Worm (Caenorhabditis elegans) whole organism, L1 larva: Measurements from ENCODE around the gene msd-4.

Experiments used
- C04F5.9 ChIP-seq: sonication (generic microtip); optimal IDR thresholded peaks from 2 replicates; lab custom pipeline; 2016; ENCODE audit warnings: missing genetic modification characterization, missing compliant biosample characterization
- C34B4.2 ChIP-seq: sonication (generic microtip); optimal IDR thresholded peaks from 2 replicates; lab custom pipeline; 2017; ENCODE audit warnings: mild to moderate bottlenecking, missing genetic modification characterization, missing compliant biosample characterization
- Y116A8C.19 ChIP-seq: sonication (generic microtip); optimal IDR thresholded peaks from 2 replicates; lab custom pipeline; 2016; ENCODE audit warnings: missing compliant biosample characterization, missing genetic modification characterization, borderline replicate concordance
- alr-1 ChIP-seq: fragments of 200-800 bp; sonication (Bioruptor generic); optimal IDR thresholded peaks from 2 replicates; lab custom pipeline; 2018; ENCODE audit warnings: borderline replicate concordance, mild to moderate bottlenecking, missing genetic modification characterization, missing compliant biosample characterization
- aly-2 ChIP-seq: fragments of 150-350 bp; optimal IDR thresholded peaks from 2 replicates; lab custom pipeline; 2014; ENCODE audit warnings: missing biosample characterization, missing genetic modification characterization
- ama-1 ChIP-seq: fragments of 150-350 bp; optimal IDR thresholded peaks from 2 replicates; lab custom pipeline; 2014
- ceh-63 ChIP-seq: fragments of 200-800 bp; sonication (Bioruptor generic); optimal IDR thresholded peaks from 2 replicates; lab custom pipeline; 2018; ENCODE audit warnings: mild to moderate bottlenecking, missing genetic modification characterization, missing compliant biosample characterization
- ceh-82 ChIP-seq, 3 experiments: fragments of 150-350 bp in 1 of 3; sonication (generic microtip) in 2 of 3; optimal IDR thresholded peaks; 2 replicates each; lab custom pipeline; 2014 to 2017; ENCODE audit warnings: missing biosample characterization in 3 of 3, missing genetic modification characterization in 3 of 3
- ceh-90 ChIP-seq: sonication (generic microtip); optimal IDR thresholded peaks from 2 replicates; lab custom pipeline; 2016; ENCODE audit warnings: missing genetic modification characterization, missing compliant biosample characterization
- efl-1 ChIP-seq, 4 experiments: fragments of 150-350 bp; optimal IDR thresholded peaks in 3 of 4; peaks in 1 of 4; 1 replicate in 1 of 4; 2 replicates in 3 of 4; lab custom pipeline; 2014; ENCODE audit warnings: missing biosample characterization in 2 of 4, missing genetic modification characterization in 2 of 4, missing genetic modification reagents in 2 of 4
- efl-3 ChIP-seq: fragments of 200-800 bp; sonication (Bioruptor generic); optimal IDR thresholded peaks from 2 replicates; lab custom pipeline; 2018; ENCODE audit warnings: mild to moderate bottlenecking, missing genetic modification characterization, missing compliant biosample characterization
- egl-13 ChIP-seq: sonication (generic microtip); optimal IDR thresholded peaks from 2 replicates; lab custom pipeline; 2016; ENCODE audit warnings: missing genotype, missing genetic modification reagents, missing genetic modification characterization, missing compliant biosample characterization
- elt-2 ChIP-seq: sonication (generic microtip); optimal IDR thresholded peaks from 2 replicates; lab custom pipeline; 2016; ENCODE audit warnings: missing genetic modification characterization, mild to moderate bottlenecking, inconsistent platforms, missing compliant biosample characterization, missing genetic modification reagents
- ets-5 ChIP-seq: fragments of 200-800 bp; sonication (Bioruptor generic); IDR thresholded peaks from 2 replicates; pipeline ENCODE4 v1.3.6; 2022; ENCODE audit warnings: missing genetic modification characterization, missing compliant biosample characterization
- fkh-4 ChIP-seq: sonication (generic microtip); optimal IDR thresholded peaks from 2 replicates; lab custom pipeline; 2016; ENCODE audit warnings: missing compliant biosample characterization, missing genetic modification characterization, borderline replicate concordance
- fkh-8 ChIP-seq: sonication (generic microtip); optimal IDR thresholded peaks from 2 replicates; lab custom pipeline; 2016; ENCODE audit warnings: mild to moderate bottlenecking, missing genetic modification characterization, missing compliant biosample characterization
- hlh-4 ChIP-seq: sonication (generic microtip); optimal IDR thresholded peaks from 2 replicates; lab custom pipeline; 2016; ENCODE audit warnings: mild to moderate bottlenecking, missing genetic modification characterization, missing compliant biosample characterization
- hpl-2 ChIP-seq: fragments of 150-350 bp; optimal IDR thresholded peaks from 2 replicates; lab custom pipeline; 2014; ENCODE audit warnings: missing biosample characterization, missing genetic modification reagents, missing genetic modification characterization
- lin-35 ChIP-seq, 2 experiments: fragments of 150-350 bp; optimal IDR thresholded peaks; 2 replicates each; lab custom pipeline; 2014; ENCODE audit warnings: missing biosample characterization in 2 of 2, missing genetic modification characterization in 2 of 2, missing genetic modification reagents in 2 of 2
- mab-9 ChIP-seq: fragments of 200-800 bp; sonication (Bioruptor generic); IDR thresholded peaks from 2 replicates; pipeline ENCODE4 v1.3.6; 2022; ENCODE audit warnings: missing genetic modification reagents, missing genetic modification characterization, missing compliant biosample characterization
- mdl-1 ChIP-seq, 2 experiments: fragments of 150-350 bp; optimal IDR thresholded peaks; 2 replicates each; lab custom pipeline; 2014 to 2017; ENCODE audit warnings: missing biosample characterization in 2 of 2, missing genetic modification characterization in 2 of 2, inconsistent platforms in 1 of 2
- mep-1 ChIP-seq: fragments of 150-350 bp; optimal IDR thresholded peaks from 2 replicates; lab custom pipeline; 2014; ENCODE audit warnings: missing biosample characterization, missing genetic modification characterization
- nhr-237 ChIP-seq: fragments of 150-350 bp; optimal IDR thresholded peaks from 2 replicates; lab custom pipeline; 2014; ENCODE audit warnings: missing biosample characterization, missing genetic modification characterization
- nhr-28 ChIP-seq: fragments of 150-350 bp; optimal IDR thresholded peaks from 2 replicates; lab custom pipeline; 2014; ENCODE audit warnings: missing biosample characterization, missing genetic modification characterization
- nhr-90 ChIP-seq: sonication (generic microtip); optimal IDR thresholded peaks from 2 replicates; lab custom pipeline; 2016; ENCODE audit warnings: mild to moderate bottlenecking, missing genetic modification characterization, missing compliant biosample characterization; ENCODE audit not compliant: poor library complexity
- pag-3 ChIP-seq: sonication (generic microtip); optimal IDR thresholded peaks from 2 replicates; lab custom pipeline; 2017; ENCODE audit warnings: missing genetic modification characterization, mild to moderate bottlenecking, missing compliant biosample characterization, antibody characterized with exemption, borderline replicate concordance; ENCODE audit not compliant: insufficient read depth
- rnt-1 ChIP-seq: sonication (generic microtip); optimal IDR thresholded peaks from 2 replicates; lab custom pipeline; 2016; ENCODE audit warnings: mild to moderate bottlenecking, missing genetic modification characterization, moderate library complexity, missing compliant biosample characterization
- skn-1 ChIP-seq: fragments of 150-350 bp; optimal IDR thresholded peaks from 2 replicates; lab custom pipeline; 2014; ENCODE audit warnings: missing biosample characterization, missing genetic modification characterization
- snu-23 ChIP-seq: sonication (generic microtip); optimal IDR thresholded peaks from 2 replicates; lab custom pipeline; 2016; ENCODE audit warnings: missing genetic modification characterization, missing compliant biosample characterization
- sptf-1 ChIP-seq: fragments of 150-350 bp; optimal IDR thresholded peaks from 2 replicates; lab custom pipeline; 2014; ENCODE audit warnings: missing biosample characterization, missing genetic modification characterization
- unc-130 ChIP-seq: fragments of 150-350 bp; optimal IDR thresholded peaks from 2 replicates; lab custom pipeline; 2017; ENCODE audit warnings: missing biosample characterization, missing genetic modification characterization, inconsistent platforms
- unc-62 ChIP-seq: fragments of 150-350 bp; optimal IDR thresholded peaks from 2 replicates; lab custom pipeline; 2014; ENCODE audit warnings: missing biosample characterization, missing genetic modification reagents, missing genetic modification characterization
- unc-86 ChIP-seq: sonication (generic microtip); optimal IDR thresholded peaks from 2 replicates; lab custom pipeline; 2016; ENCODE audit warnings: missing genetic modification characterization, missing compliant biosample characterization
- unc-98 ChIP-seq: fragments of 200-800 bp; sonication (Bioruptor generic); IDR thresholded peaks from 2 replicates; pipeline ENCODE4 v1.3.6; 2022; ENCODE audit warnings: missing genetic modification characterization, missing compliant biosample characterization
- xbp-1 ChIP-seq: sonication (generic microtip); optimal IDR thresholded peaks from 2 replicates; lab custom pipeline; 2016; ENCODE audit warnings: missing genetic modification characterization, missing compliant biosample characterization

The msd-4 gene

ce11 chrIII:4849739-4850138 is 18.8 kb downstream of the msd-4 start, which contains the start of gene nonu-1:
TSS of gene nonu-1 (minus strand) at chrIII:4849907.
- TF ChIP-seq alr-1 (tag; lab: Kevin White, UChicago) (peak; percentile 8), mep-1 (tag; lab: Kevin White, UChicago) (no peak), lin-35 (GFP tag; optimal IDR thresholded peaks at IDR 0.05; lab: Kevin White, UChicago) (peak in 1 of 2 experiments; percentile 21), pag-3 (tag; lab: Kevin White, UChicago) (no peak), fkh-4 (peak; percentile 0), nhr-237 (tag; lab: Kevin White, UChicago) (no peak), C34B4.2 (tag; lab: Kevin White, UChicago) (no peak), rnt-1 (tag; lab: Kevin White, UChicago) (peak; percentile 13), unc-130 (tag; lab: Kevin White, UChicago) (no peak), elt-2 (tag; lab: Kevin White, UChicago) (peak; percentile 9), efl-1 (optimal IDR thresholded peaks at IDR 0.05; lab: Kevin White, UChicago) (no peak), efl-1 (GFP tag; optimal IDR thresholded peaks at IDR 0.05 in 1 of 2; lab: Kevin White, UChicago) (peak in 1 of 2 experiments; percentile 78), fkh-8 (tag; lab: Kevin White, UChicago) (peak; percentile 6), hpl-2 (GFP tag; lab: Kevin White, UChicago) (no peak), mdl-1 (tag; optimal IDR thresholded peaks at IDR 0.05; lab: Kevin White, UChicago) (peak in 1 of 2 experiments; percentile 12)
- TF ChIP-seq, all 84 proteins: peak for 8

ce11 chrIII:4844327-4844726 is 24.2 kb downstream of the msd-4 start, which contains the start of the genes clec-157 and fkh-5:
TSS of gene clec-157 (minus strand) at chrIII:4844427.
TSS of gene fkh-5 (plus strand) at chrIII:4844662.
- TF ChIP-seq hlh-4, result no peak
- no peak for TF ChIP-seq unc-98 (GFP tag; lab: Robert Waterston, UW)
- no peak for TF ChIP-seq skn-1 (tag; lab: Kevin White, UChicago)
- TF ChIP-seq aly-2 (tag; lab: Kevin White, UChicago), result no peak
- no peak for TF ChIP-seq ceh-82 (tag; optimal IDR thresholded peaks at IDR 0.05; lab: Kevin White, UChicago)
- TF ChIP-seq ceh-63 (GFP tag; lab: Kevin White, UChicago), result no peak
- TF ChIP-seq mep-1 (tag; lab: Kevin White, UChicago), result no peak
- no peak for TF ChIP-seq nhr-90 (tag; lab: Kevin White, UChicago)
- no peak for TF ChIP-seq sptf-1 (tag; lab: Kevin White, UChicago)
- TF ChIP-seq nhr-28 (tag; lab: Kevin White, UChicago), result no peak
- no peak for TF ChIP-seq Y116A8C.19
- no peak for TF ChIP-seq snu-23 (GFP tag; lab: Kevin White, UChicago)
- no peak for TF ChIP-seq ceh-90 (tag; lab: Kevin White, UChicago)
- TF ChIP-seq xbp-1, result no peak
- TF ChIP-seq nhr-237 (tag; lab: Kevin White, UChicago), result no peak
- TF ChIP-seq unc-86 (tag; lab: Kevin White, UChicago), result no peak
- TF ChIP-seq egl-13 (tag; lab: Kevin White, UChicago), result no peak
- no peak for TF ChIP-seq C04F5.9 (tag; lab: Kevin White, UChicago)
- no peak for TF ChIP-seq mdl-1 (tag; optimal IDR thresholded peaks at IDR 0.05; lab: Kevin White, UChicago)

ce11 chrIII:4842173-4842572 is 26.4 kb downstream of the msd-4 start, which contains the start of gene clec-156:
TSS of gene clec-156 (minus strand) at chrIII:4842273.
- no peak for TF ChIP-seq unc-62

- TF ChIP-seq ets-5 (GFP tag; lab: Robert Waterston, UW) (no peak), mab-9 (GFP tag; lab: Robert Waterston, UW) (no peak), efl-3 (GFP tag; lab: Kevin White, UChicago) (no peak), hpl-2 (GFP tag; lab: Kevin White, UChicago) (no peak), ama-1 (no peak), hlh-4 (no peak)
These were observed 31.1 kb downstream of the msd-4 start, which contains the start of the genes acbp-7 and F26A1.19 for ce11 chrIII:4837429-4837828. TSS of gene acbp-7 (plus strand) at chrIII:4837729. TSS of gene F26A1.19 (plus strand) at chrIII:4837731.
